Worm (Caenorhabditis elegans) whole organism, L1 larva: ENCODE data around the gene ced-9.
"Not testable (repeated sequence)": the region's sequence is repeated elsewhere in the genome, so short reads cannot be mapped to it uniquely, and the experiment has no call there.

ENCODE experiments used
- F16B12.6 ChIP-seq: fragments of 150-350 bp; optimal IDR thresholded peaks from 2 replicates; lab custom pipeline; 2014; ENCODE audit warnings: missing biosample characterization, missing genetic modification characterization
- alr-1 ChIP-seq: fragments of 200-800 bp; sonication (Bioruptor generic); optimal IDR thresholded peaks from 2 replicates; lab custom pipeline; 2018; ENCODE audit warnings: borderline replicate concordance, mild to moderate bottlenecking, missing genetic modification characterization, missing compliant biosample characterization
- aly-2 ChIP-seq: fragments of 150-350 bp; optimal IDR thresholded peaks from 2 replicates; lab custom pipeline; 2014; ENCODE audit warnings: missing biosample characterization, missing genetic modification characterization
- ama-1 ChIP-seq: fragments of 150-350 bp; optimal IDR thresholded peaks from 2 replicates; lab custom pipeline; 2014
- blmp-1 ChIP-seq: fragments of 150-350 bp; optimal IDR thresholded peaks from 2 replicates; lab custom pipeline; 2014; ENCODE audit warnings: missing biosample characterization, missing genetic modification characterization
- ceh-82 ChIP-seq, 3 experiments: fragments of 150-350 bp in 1 of 3; sonication (generic microtip) in 2 of 3; optimal IDR thresholded peaks; 2 replicates each; lab custom pipeline; 2014 to 2017; ENCODE audit warnings: missing biosample characterization in 3 of 3, missing genetic modification characterization in 3 of 3
- ceh-88 ChIP-seq: fragments of 200-800 bp; sonication (Bioruptor generic); IDR thresholded peaks from 2 replicates; pipeline ENCODE4 v1.3.6; 2022; ENCODE audit warnings: missing genetic modification characterization, missing compliant biosample characterization
- ceh-90 ChIP-seq: sonication (generic microtip); optimal IDR thresholded peaks from 2 replicates; lab custom pipeline; 2016; ENCODE audit warnings: missing genetic modification characterization, missing compliant biosample characterization
- dpl-1 ChIP-seq, 3 experiments: fragments of 150-350 bp in 2 of 3; sonication (generic microtip) in 1 of 3; optimal IDR thresholded peaks; 2 replicates each; lab custom pipeline; 2014 to 2017; ENCODE audit warnings: missing biosample characterization in 3 of 3, missing genetic modification characterization in 3 of 3, missing genetic modification reagents in 3 of 3
- efl-1 ChIP-seq, 4 experiments: fragments of 150-350 bp; optimal IDR thresholded peaks in 3 of 4; peaks in 1 of 4; 1 replicate in 1 of 4; 2 replicates in 3 of 4; lab custom pipeline; 2014; ENCODE audit warnings: missing biosample characterization in 2 of 4, missing genetic modification characterization in 2 of 4, missing genetic modification reagents in 2 of 4
- efl-3 ChIP-seq: fragments of 200-800 bp; sonication (Bioruptor generic); optimal IDR thresholded peaks from 2 replicates; lab custom pipeline; 2018; ENCODE audit warnings: mild to moderate bottlenecking, missing genetic modification characterization, missing compliant biosample characterization
- egl-13 ChIP-seq: sonication (generic microtip); optimal IDR thresholded peaks from 2 replicates; lab custom pipeline; 2016; ENCODE audit warnings: missing genotype, missing genetic modification reagents, missing genetic modification characterization, missing compliant biosample characterization
- egl-27 ChIP-seq, 2 experiments: fragments of 150-350 bp in 1 of 2; sonication (generic microtip); optimal IDR thresholded peaks; 3 replicates each; lab custom pipeline; 2017 to 2018; ENCODE audit warnings: missing biosample characterization in 2 of 2, missing genetic modification characterization in 2 of 2, missing genetic modification reagents in 2 of 2
- elt-3 ChIP-seq, 6 experiments: fragments of 150-350 bp in 1 of 6; sonication (generic microtip); optimal IDR thresholded peaks; 2 replicates each; lab custom pipeline; 2017 to 2018; ENCODE audit warnings: missing biosample characterization in 6 of 6, missing genetic modification characterization in 6 of 6, inconsistent platforms in 1 of 6
- grh-1 ChIP-seq: fragments of 200-800 bp; sonication (Bioruptor generic); IDR thresholded peaks from 2 replicates; pipeline ENCODE4 v1.3.6; 2022; ENCODE audit warnings: missing genetic modification reagents, missing genetic modification characterization, missing compliant biosample characterization
- jun-1 ChIP-seq: fragments of 150-350 bp; optimal IDR thresholded peaks from 2 replicates; lab custom pipeline; 2014; ENCODE audit warnings: missing biosample characterization, missing genetic modification reagents, missing genetic modification characterization
- lin-13 ChIP-seq: fragments of 150-350 bp; optimal IDR thresholded peaks from 2 replicates; lab custom pipeline; 2014; ENCODE audit warnings: missing biosample characterization, missing genetic modification reagents, missing genetic modification characterization
- lin-14 ChIP-seq: fragments of 200-800 bp; sonication (Bioruptor generic); optimal IDR thresholded peaks from 2 replicates; lab custom pipeline; 2018; ENCODE audit warnings: mild to moderate bottlenecking, missing genetic modification characterization, moderate library complexity, missing compliant biosample characterization
- lin-15B ChIP-seq: fragments of 150-350 bp; sonication (generic microtip); optimal IDR thresholded peaks from 3 replicates; lab custom pipeline; 2014; ENCODE audit warnings: missing biosample characterization, missing genetic modification characterization
- lin-35 ChIP-seq, 2 experiments: fragments of 150-350 bp; optimal IDR thresholded peaks; 2 replicates each; lab custom pipeline; 2014; ENCODE audit warnings: missing biosample characterization in 2 of 2, missing genetic modification characterization in 2 of 2, missing genetic modification reagents in 2 of 2
- lsy-2 ChIP-seq, 2 experiments: fragments of 150-350 bp; optimal IDR thresholded peaks; 2 replicates each; lab custom pipeline; 2014; ENCODE audit warnings: missing biosample characterization in 2 of 2, missing genetic modification characterization in 2 of 2
- mab-9 ChIP-seq: fragments of 200-800 bp; sonication (Bioruptor generic); IDR thresholded peaks from 2 replicates; pipeline ENCODE4 v1.3.6; 2022; ENCODE audit warnings: missing genetic modification reagents, missing genetic modification characterization, missing compliant biosample characterization
- mef-2 ChIP-seq: fragments of 150-350 bp; optimal IDR thresholded peaks from 2 replicates; lab custom pipeline; 2014; ENCODE audit warnings: missing biosample characterization, missing genetic modification characterization
- mep-1 ChIP-seq: fragments of 150-350 bp; optimal IDR thresholded peaks from 2 replicates; lab custom pipeline; 2014; ENCODE audit warnings: missing biosample characterization, missing genetic modification characterization
- nhr-20 ChIP-seq: sonication (generic microtip); optimal IDR thresholded peaks from 2 replicates; lab custom pipeline; 2016; ENCODE audit warnings: mild to moderate bottlenecking, missing genetic modification characterization, missing compliant biosample characterization
- nhr-71 ChIP-seq: sonication (generic microtip); optimal IDR thresholded peaks from 2 replicates; lab custom pipeline; 2016; ENCODE audit warnings: mild to moderate bottlenecking, missing genetic modification characterization, moderate library complexity, missing compliant biosample characterization
- nhr-85 ChIP-seq: sonication (generic microtip); peaks from one replicate; lab custom pipeline; 2016; ENCODE audit warnings: missing genetic modification characterization, inconsistent platforms, missing compliant biosample characterization
- snu-23 ChIP-seq: sonication (generic microtip); optimal IDR thresholded peaks from 2 replicates; lab custom pipeline; 2016; ENCODE audit warnings: missing genetic modification characterization, missing compliant biosample characterization
- sox-4 ChIP-seq: sonication (generic microtip); optimal IDR thresholded peaks from 2 replicates; lab custom pipeline; 2016; ENCODE audit warnings: missing genetic modification characterization, missing compliant biosample characterization
- sup-37 ChIP-seq: fragments of 200-800 bp; sonication (Bioruptor generic); optimal IDR thresholded peaks from 2 replicates; lab custom pipeline; 2018; ENCODE audit warnings: mild to moderate bottlenecking, missing genetic modification characterization, missing compliant biosample characterization
- zag-1 ChIP-seq: fragments of 150-350 bp; optimal IDR thresholded peaks from 2 replicates; lab custom pipeline; 2014; ENCODE audit warnings: missing biosample characterization, missing genetic modification characterization
- ztf-4 ChIP-seq: fragments of 150-350 bp; optimal IDR thresholded peaks from 2 replicates; lab custom pipeline; 2014; ENCODE audit warnings: missing biosample characterization, missing genetic modification characterization

ced-9 gene

ce11 chrIII:10318755-10319154, 16.2 kb upstream of the ced-9 start, which contains the start of gene unc-69 (continued):
- no peak for TF ChIP-seq efl-3 (GFP tag; lab: Kevin White, UChicago)
- peak; percentile 66 to 79 for TF ChIP-seq lsy-2 (tag; optimal IDR thresholded peaks at IDR 0.05; lab: Kevin White, UChicago)
- no peak for TF ChIP-seq zag-1 (tag; lab: Kevin White, UChicago)
- TF ChIP-seq ztf-4 (tag; lab: Kevin White, UChicago) = no peak
- peak; percentile 63 for TF ChIP-seq lin-15B
- no peak for TF ChIP-seq sox-4 (tag; lab: Kevin White, UChicago)
- no peak for TF ChIP-seq aly-2 (tag; lab: Kevin White, UChicago)
- TF ChIP-seq ceh-82 (tag; optimal IDR thresholded peaks at IDR 0.05; lab: Kevin White, UChicago) = peak; percentile 11 to 79 (median 43)
- TF ChIP-seq sup-37 (GFP tag; lab: Kevin White, UChicago) = no peak
- no peak for TF ChIP-seq ceh-90
- no peak for TF ChIP-seq mab-9 (GFP tag; lab: Robert Waterston, UW)
- peak in 1 of 6 experiments; percentile 11 for TF ChIP-seq elt-3 (tag; optimal IDR thresholded peaks at IDR 0.05; lab: Kevin White, UChicago)

ce11 chrIII:10320228-10320705, 14.7 kb upstream of the ced-9 start:
- peak in 1 of 2 experiments; percentile 6 for TF ChIP-seq efl-1 (optimal IDR thresholded peaks at IDR 0.05; lab: Kevin White, UChicago)
- TF ChIP-seq efl-1 (GFP tag; optimal IDR thresholded peaks at IDR 0.05 in 1 of 2; lab: Kevin White, UChicago) = not testable (repeated sequence)

- TF ChIP-seq lin-13 (GFP tag; lab: Kevin White, UChicago) (no peak), F16B12.6 (tag; lab: Kevin White, UChicago) (peak; percentile 77), dpl-1 (GFP tag; optimal IDR thresholded peaks at IDR 0.05; lab: Kevin White, UChicago) (peak; percentile 57 to 75 (median 65)), alr-1 (no peak), egl-13 (tag; lab: Kevin White, UChicago) (no peak), ama-1 (lab: Kevin White, UChicago) (no peak), lin-35 (GFP tag; optimal IDR thresholded peaks at IDR 0.05; lab: Kevin White, UChicago) (peak; percentile 35 to 81), lsy-2 (tag; optimal IDR thresholded peaks at IDR 0.05; lab: Kevin White, UChicago) (peak in 1 of 2 experiments; percentile 1), blmp-1 (tag; lab: Kevin White, UChicago) (peak; percentile 22), efl-1 (optimal IDR thresholded peaks at IDR 0.05; lab: Kevin White, UChicago) (peak in 1 of 2 experiments; percentile 69), efl-1 (GFP tag; optimal IDR thresholded peaks at IDR 0.05 in 1 of 2; lab: Kevin White, UChicago) (peak; percentile 78 to 97)
- TF ChIP-seq, all 84 proteins: peak for 6
These were observed 14.2 kb upstream of the ced-9 start, which contains the start of gene sas-7 for ce11 chrIII:10320788-10321187. Gene sas-7, plus strand, starts transcription at chrIII:10321019.

- TF ChIP-seq efl-1 (optimal IDR thresholded peaks at IDR 0.05; lab: Kevin White, UChicago) (no peak), efl-1 (GFP tag; optimal IDR thresholded peaks at IDR 0.05 in 1 of 2; lab: Kevin White, UChicago) (no peak), nhr-85 (tag; lab: Kevin White, UChicago) (no peak), ztf-4 (tag; lab: Kevin White, UChicago) (no peak), mef-2 (no peak)
These were observed 8.6 kb upstream of the ced-9 start for ce11 chrIII:10326327-10326726.

- TF ChIP-seq lin-14 (GFP tag; lab: Kevin White, UChicago) (peak; percentile 54), blmp-1 (tag; lab: Kevin White, UChicago) (peak; percentile 41), efl-1 (optimal IDR thresholded peaks at IDR 0.05; lab: Kevin White, UChicago) (peak in 1 of 2 experiments; percentile 15), efl-1 (GFP tag; optimal IDR thresholded peaks at IDR 0.05 in 1 of 2; lab: Kevin White, UChicago) (no peak), grh-1 (GFP tag; lab: Robert Waterston, UW) (no peak), snu-23 (GFP tag; lab: Kevin White, UChicago) (peak; percentile 35), nhr-20 (tag; lab: Kevin White, UChicago) (peak; percentile 10), egl-27 (tag; optimal IDR thresholded peaks at IDR 0.05; lab: Kevin White, UChicago) (peak in 1 of 2 experiments; percentile 35), jun-1 (tag; lab: Kevin White, UChicago) (no peak), ceh-88 (GFP tag; lab: Robert Waterston, UW) (no peak), nhr-71 (tag; lab: Kevin White, UChicago) (peak; percentile 27), lsy-2 (tag; optimal IDR thresholded peaks at IDR 0.05; lab: Kevin White, UChicago) (peak in 1 of 2 experiments; percentile 1), mep-1 (tag; lab: Kevin White, UChicago) (peak; percentile 31), nhr-85 (tag; lab: Kevin White, UChicago) (peak; percentile 69)
These were observed 6.1 kb upstream of the ced-9 start for ce11 chrIII:10328565-10329541.
